Fruit fly (Drosophila melanogaster) whole organism, wandering third instar larva: Measurements from ENCODE around the gene Irp-1A.

ENCODE experiments used
- CrebA ChIP-seq: fragments of 200-800 bp; sonication (Bioruptor generic); optimal IDR thresholded peaks from 2 replicates; lab custom pipeline; 2016; ENCODE audit warnings: missing biosample characterization, mild to moderate bottlenecking, missing genetic modification characterization, borderline replicate concordance
- HLH106 ChIP-seq: fragments of 200-800 bp; optimal IDR thresholded peaks from 3 replicates; lab custom pipeline; 2019; ENCODE audit warnings: missing biosample characterization, mild to moderate bottlenecking, missing genetic modification characterization, moderate library complexity
- Jra ChIP-seq: sonication (Bioruptor generic); optimal IDR thresholded peaks from 2 replicates; lab custom pipeline; 2016; ENCODE audit warnings: missing biosample characterization, missing genetic modification characterization
- Vsx2 ChIP-seq: fragments of 200-300, 225-300 bp; sonication (Bioruptor generic); optimal IDR thresholded peaks from 2 replicates; lab custom pipeline; 2018; ENCODE audit warnings: missing biosample characterization, missing genetic modification characterization; ENCODE audit not compliant: partially characterized antibody
- dl ChIP-seq, 2 experiments: fragments of 175-275, 200-275 bp in 1 of 2; fragments of 200-275 bp in 1 of 2; sonication (Bioruptor generic); optimal IDR thresholded peaks; lab custom pipeline; 2018; ENCODE audit warnings: mild to moderate bottlenecking in 2 of 2, missing biosample characterization in 2 of 2, missing genetic modification characterization in 2 of 2, moderate library complexity in 2 of 2; ENCODE audit not compliant: partially characterized antibody in 2 of 2, insufficient read depth in 1 of 2
- dmrt93B ChIP-seq: fragments of 200-800 bp; sonication (Bioruptor generic); optimal IDR thresholded peaks from 2 replicates; lab custom pipeline; 2018; ENCODE audit warnings: missing biosample characterization, mild to moderate bottlenecking, missing genetic modification characterization
- foxo ChIP-seq, 2 experiments: fragments of 200-800 bp; sonication (Bioruptor generic); optimal IDR thresholded peaks; 2 replicates in 1 of 2; 3 replicates in 1 of 2; lab custom pipeline; 2016 to 2017; ENCODE audit warnings: missing biosample characterization in 2 of 2, missing genetic modification characterization in 2 of 2
- h ChIP-seq: fragments of 200-800 bp; sonication (Bioruptor generic); optimal IDR thresholded peaks from 3 replicates; lab custom pipeline; 2016; ENCODE audit warnings: missing biosample characterization, mild to moderate bottlenecking, missing genetic modification characterization
- usp ChIP-seq: fragments of >200 bp; optimal IDR thresholded peaks from 2 replicates; lab custom pipeline; 2017; ENCODE audit warnings: missing biosample characterization, missing genetic modification characterization

dm6 chr3R:22675447-22675846 is 48.9 kb downstream of the Irp-1A start:
- no peak for TF ChIP-seq usp (GFP tag; lab: Kevin White, UChicago)
- no peak for TF ChIP-seq dl (GFP tag; optimal IDR thresholded peaks at IDR 0.05; lab: Kevin White, UChicago; ENCODE audit: insufficient read depth in 1 of 2, partially characterized antibody in 2 of 2)
- no peak for TF ChIP-seq CrebA (GFP tag; lab: Kevin White, UChicago)
- TF ChIP-seq foxo (GFP tag; optimal IDR thresholded peaks at IDR 0.05; lab: Kevin White, UChicago): no peak
- no peak for TF ChIP-seq dmrt93B (GFP tag; lab: Kevin White, UChicago)
- TF ChIP-seq h (GFP tag; lab: Kevin White, UChicago): no peak
- no peak for TF ChIP-seq Jra (GFP tag; lab: Kevin White, UChicago)
- TF ChIP-seq Vsx2 (GFP tag; lab: Kevin White, UChicago): no peak
- no peak for TF ChIP-seq HLH106 (tag; lab: Kevin White, UChicago)
